Worm (Caenorhabditis elegans): ENCODE results near the gene pqn-22.

The pqn-22 gene

DNA sequence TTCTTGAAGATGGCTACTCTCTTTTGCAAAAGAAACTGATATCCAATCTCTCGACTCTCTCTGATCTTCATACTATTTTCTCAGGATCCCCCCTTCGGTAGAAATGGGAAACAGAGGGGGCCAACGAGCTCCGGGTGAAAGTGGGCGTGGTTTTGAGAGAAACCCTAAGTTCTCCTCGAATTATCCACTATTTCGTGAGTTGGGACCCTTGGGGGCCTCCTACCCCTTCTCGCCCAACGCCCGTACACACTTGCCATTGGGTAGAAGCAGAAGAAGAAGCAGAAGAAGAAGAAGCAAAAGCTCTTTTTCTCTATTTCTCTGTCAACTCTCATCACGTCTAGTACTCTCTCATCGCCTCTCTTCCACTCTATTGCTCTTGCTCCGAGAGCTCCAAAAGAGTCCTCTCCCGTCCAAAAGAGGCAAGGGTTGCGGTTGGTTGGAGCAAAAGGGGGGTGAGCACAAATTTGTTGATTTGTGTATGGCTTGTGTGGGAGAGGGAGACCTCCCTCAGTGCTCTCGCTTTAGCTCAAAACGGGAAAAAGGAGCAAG is 59.4 kb downstream of the pqn-22 start (continued):
- no peak for TF ChIP-seq ref-2 (tag; optimal IDR thresholded peaks at IDR 0.05)
- TF ChIP-seq ceh-9 (tag; optimal IDR thresholded peaks at IDR 0.05): no peak
- TF ChIP-seq unc-55 (GFP tag; optimal IDR thresholded peaks at IDR 0.05): peak; percentile 30
- no peak for TF ChIP-seq K02D7.2 (tag; optimal IDR thresholded peaks at IDR 0.05)
- TF ChIP-seq ceh-48 (tag; optimal IDR thresholded peaks at IDR 0.05): peak; percentile 12
- TF ChIP-seq tbx-7 (tag; optimal IDR thresholded peaks at IDR 0.05): no peak
- TF ChIP-seq ceh-19 (GFP tag; optimal IDR thresholded peaks at IDR 0.05): no peak
- TF ChIP-seq ama-1 (optimal IDR thresholded peaks at IDR 0.05): no peak
- no peak for TF ChIP-seq ceh-2 (tag; optimal IDR thresholded peaks at IDR 0.05)
- TF ChIP-seq F13H6.1 (tag; optimal IDR thresholded peaks at IDR 0.05): peak; percentile 28
- peak; percentile 74 for TF ChIP-seq unc-42 (tag; optimal IDR thresholded peaks at IDR 0.05)

- TF ChIP-seq lin-11 (tag; optimal IDR thresholded peaks at IDR 0.05) (no peak), sox-2 (GFP tag; IDR thresholded peaks at IDR 0.05) (peak; percentile 6; the same call in 1 of the 2 replicates), elt-2 (tag; optimal IDR thresholded peaks at IDR 0.05) (no peak), hlh-8 (tag; optimal IDR thresholded peaks at IDR 0.05) (peak; percentile 47), ceh-31 (tag; optimal IDR thresholded peaks at IDR 0.05) (peak; percentile 57), odd-2 (tag; optimal IDR thresholded peaks at IDR 0.05) (no peak), unc-42 (tag; optimal IDR thresholded peaks at IDR 0.05) (peak; percentile 39), unc-86 (tag; optimal IDR thresholded peaks at IDR 0.05) (no peak), K09A11.1 (tag; optimal IDR thresholded peaks at IDR 0.05; ENCODE audit: insufficient read depth) (no peak), zip-5 (tag; optimal IDR thresholded peaks at IDR 0.05) (no peak), ceh-22 (tag; optimal IDR thresholded peaks at IDR 0.05) (no peak), Y22D7AL.16 (tag; optimal IDR thresholded peaks at IDR 0.05) (no peak), nfya-1 (tag; optimal IDR thresholded peaks at IDR 0.05) (peak; percentile 14), unc-55 (GFP tag; optimal IDR thresholded peaks at IDR 0.05) (peak; percentile 49), ceh-34 (tag; optimal IDR thresholded peaks at IDR 0.05) (peak; percentile 21), tbx-2 (tag; optimal IDR thresholded peaks at IDR 0.05) (peak; percentile 23)
These were observed 62.9 kb downstream of the pqn-22 start for ce11 chrIV:5970526-5970925.

Data from whole organism, late embryonic.